Worm (Caenorhabditis elegans) whole organism, L1 larva: ENCODE measurements around the gene mrps-35.
"Not testable (repeated sequence)": the region's sequence is repeated elsewhere in the genome, so short reads cannot be mapped to it uniquely, and the experiment has no call there.

Source experiments
- C04F5.9 ChIP-seq: sonication (generic microtip); optimal IDR thresholded peaks from 2 replicates; lab custom pipeline; 2016; ENCODE audit warnings: missing genetic modification characterization, missing compliant biosample characterization
- F16B12.6 ChIP-seq: fragments of 150-350 bp; optimal IDR thresholded peaks from 2 replicates; lab custom pipeline; 2014; ENCODE audit warnings: missing biosample characterization, missing genetic modification characterization
- aly-2 ChIP-seq: fragments of 150-350 bp; optimal IDR thresholded peaks from 2 replicates; lab custom pipeline; 2014; ENCODE audit warnings: missing biosample characterization, missing genetic modification characterization
- blmp-1 ChIP-seq: fragments of 150-350 bp; optimal IDR thresholded peaks from 2 replicates; lab custom pipeline; 2014; ENCODE audit warnings: missing biosample characterization, missing genetic modification characterization
- ceh-63 ChIP-seq: fragments of 200-800 bp; sonication (Bioruptor generic); optimal IDR thresholded peaks from 2 replicates; lab custom pipeline; 2018; ENCODE audit warnings: mild to moderate bottlenecking, missing genetic modification characterization, missing compliant biosample characterization
- ceh-8 ChIP-seq: fragments of 200-800 bp; sonication (Bioruptor generic); optimal IDR thresholded peaks from 2 replicates; lab custom pipeline; 2018; ENCODE audit warnings: mild to moderate bottlenecking, missing genetic modification characterization, moderate library complexity, missing compliant biosample characterization
- ceh-88 ChIP-seq: fragments of 200-800 bp; sonication (Bioruptor generic); IDR thresholded peaks from 2 replicates; pipeline ENCODE4 v1.3.6; 2022; ENCODE audit warnings: missing genetic modification characterization, missing compliant biosample characterization
- dsc-1 ChIP-seq: sonication (generic microtip); optimal IDR thresholded peaks from 2 replicates; lab custom pipeline; 2016; ENCODE audit warnings: mild to moderate bottlenecking, missing genetic modification characterization, missing compliant biosample characterization
- efl-3 ChIP-seq: fragments of 200-800 bp; sonication (Bioruptor generic); optimal IDR thresholded peaks from 2 replicates; lab custom pipeline; 2018; ENCODE audit warnings: mild to moderate bottlenecking, missing genetic modification characterization, missing compliant biosample characterization
- egl-13 ChIP-seq: sonication (generic microtip); optimal IDR thresholded peaks from 2 replicates; lab custom pipeline; 2016; ENCODE audit warnings: missing genotype, missing genetic modification reagents, missing genetic modification characterization, missing compliant biosample characterization
- egl-27 ChIP-seq, 2 experiments: fragments of 150-350 bp in 1 of 2; sonication (generic microtip); optimal IDR thresholded peaks; 3 replicates each; lab custom pipeline; 2017 to 2018; ENCODE audit warnings: missing biosample characterization in 2 of 2, missing genetic modification characterization in 2 of 2, missing genetic modification reagents in 2 of 2
- fkh-10 ChIP-seq: sonication (generic microtip); optimal IDR thresholded peaks from 2 replicates; lab custom pipeline; 2017; ENCODE audit warnings: missing biosample characterization, missing genetic modification reagents, missing genetic modification characterization
- fkh-4 ChIP-seq: sonication (generic microtip); optimal IDR thresholded peaks from 2 replicates; lab custom pipeline; 2016; ENCODE audit warnings: missing compliant biosample characterization, missing genetic modification characterization, borderline replicate concordance
- fkh-8 ChIP-seq: sonication (generic microtip); optimal IDR thresholded peaks from 2 replicates; lab custom pipeline; 2016; ENCODE audit warnings: mild to moderate bottlenecking, missing genetic modification characterization, missing compliant biosample characterization
- hpl-2 ChIP-seq: fragments of 150-350 bp; optimal IDR thresholded peaks from 2 replicates; lab custom pipeline; 2014; ENCODE audit warnings: missing biosample characterization, missing genetic modification reagents, missing genetic modification characterization
- irx-1 ChIP-seq: sonication (generic microtip); optimal IDR thresholded peaks from 2 replicates; lab custom pipeline; 2016; ENCODE audit warnings: missing genetic modification characterization, missing compliant biosample characterization
- isw-1 ChIP-seq: fragments of 200-800 bp; sonication (Bioruptor generic); IDR thresholded peaks from 2 replicates; pipeline ENCODE4 v1.3.6; 2022; ENCODE audit warnings: missing genetic modification characterization, missing compliant biosample characterization
- lin-13 ChIP-seq: fragments of 150-350 bp; optimal IDR thresholded peaks from 2 replicates; lab custom pipeline; 2014; ENCODE audit warnings: missing biosample characterization, missing genetic modification reagents, missing genetic modification characterization
- lin-14 ChIP-seq: fragments of 200-800 bp; sonication (Bioruptor generic); optimal IDR thresholded peaks from 2 replicates; lab custom pipeline; 2018; ENCODE audit warnings: mild to moderate bottlenecking, missing genetic modification characterization, moderate library complexity, missing compliant biosample characterization
- lin-39 ChIP-seq: fragments of 150-350 bp; optimal IDR thresholded peaks from 2 replicates; lab custom pipeline; 2014; ENCODE audit warnings: missing biosample characterization, missing genetic modification reagents, missing genetic modification characterization
- lsy-2 ChIP-seq, 2 experiments: fragments of 150-350 bp; optimal IDR thresholded peaks; 2 replicates each; lab custom pipeline; 2014; ENCODE audit warnings: missing biosample characterization in 2 of 2, missing genetic modification characterization in 2 of 2
- mep-1 ChIP-seq: fragments of 150-350 bp; optimal IDR thresholded peaks from 2 replicates; lab custom pipeline; 2014; ENCODE audit warnings: missing biosample characterization, missing genetic modification characterization
- nhr-11 ChIP-seq: fragments of 150-350 bp; optimal IDR thresholded peaks from 2 replicates; lab custom pipeline; 2014; ENCODE audit warnings: missing biosample characterization, missing genetic modification characterization
- nhr-20 ChIP-seq: sonication (generic microtip); optimal IDR thresholded peaks from 2 replicates; lab custom pipeline; 2016; ENCODE audit warnings: mild to moderate bottlenecking, missing genetic modification characterization, missing compliant biosample characterization
- nhr-47 ChIP-seq: sonication (generic microtip); optimal IDR thresholded peaks from 2 replicates; lab custom pipeline; 2016; ENCODE audit warnings: mild to moderate bottlenecking, missing genetic modification characterization, moderate library complexity, missing compliant biosample characterization
- nhr-71 ChIP-seq: sonication (generic microtip); optimal IDR thresholded peaks from 2 replicates; lab custom pipeline; 2016; ENCODE audit warnings: mild to moderate bottlenecking, missing genetic modification characterization, moderate library complexity, missing compliant biosample characterization
- nhr-90 ChIP-seq: sonication (generic microtip); optimal IDR thresholded peaks from 2 replicates; lab custom pipeline; 2016; ENCODE audit warnings: mild to moderate bottlenecking, missing genetic modification characterization, missing compliant biosample characterization; ENCODE audit not compliant: poor library complexity
- pax-3 ChIP-seq: fragments of 200-800 bp; sonication (Bioruptor generic); optimal IDR thresholded peaks from 2 replicates; lab custom pipeline; 2018; ENCODE audit warnings: mild to moderate bottlenecking, missing genetic modification characterization, moderate library complexity, missing compliant biosample characterization
- pqm-1 ChIP-seq: sonication (generic microtip); optimal IDR thresholded peaks from 3 replicates; lab custom pipeline; 2017; ENCODE audit warnings: missing biosample characterization, missing genetic modification characterization
- rnt-1 ChIP-seq: sonication (generic microtip); optimal IDR thresholded peaks from 2 replicates; lab custom pipeline; 2016; ENCODE audit warnings: mild to moderate bottlenecking, missing genetic modification characterization, moderate library complexity, missing compliant biosample characterization
- snu-23 ChIP-seq: sonication (generic microtip); optimal IDR thresholded peaks from 2 replicates; lab custom pipeline; 2016; ENCODE audit warnings: missing genetic modification characterization, missing compliant biosample characterization
- sox-4 ChIP-seq: sonication (generic microtip); optimal IDR thresholded peaks from 2 replicates; lab custom pipeline; 2016; ENCODE audit warnings: missing genetic modification characterization, missing compliant biosample characterization
- sptf-1 ChIP-seq: fragments of 150-350 bp; optimal IDR thresholded peaks from 2 replicates; lab custom pipeline; 2014; ENCODE audit warnings: missing biosample characterization, missing genetic modification characterization
- unc-98 ChIP-seq: fragments of 200-800 bp; sonication (Bioruptor generic); IDR thresholded peaks from 2 replicates; pipeline ENCODE4 v1.3.6; 2022; ENCODE audit warnings: missing genetic modification characterization, missing compliant biosample characterization
- xbp-1 ChIP-seq: sonication (generic microtip); optimal IDR thresholded peaks from 2 replicates; lab custom pipeline; 2016; ENCODE audit warnings: missing genetic modification characterization, missing compliant biosample characterization
- zag-1 ChIP-seq: fragments of 150-350 bp; optimal IDR thresholded peaks from 2 replicates; lab custom pipeline; 2014; ENCODE audit warnings: missing biosample characterization, missing genetic modification characterization

mrps-35 gene

DNA sequence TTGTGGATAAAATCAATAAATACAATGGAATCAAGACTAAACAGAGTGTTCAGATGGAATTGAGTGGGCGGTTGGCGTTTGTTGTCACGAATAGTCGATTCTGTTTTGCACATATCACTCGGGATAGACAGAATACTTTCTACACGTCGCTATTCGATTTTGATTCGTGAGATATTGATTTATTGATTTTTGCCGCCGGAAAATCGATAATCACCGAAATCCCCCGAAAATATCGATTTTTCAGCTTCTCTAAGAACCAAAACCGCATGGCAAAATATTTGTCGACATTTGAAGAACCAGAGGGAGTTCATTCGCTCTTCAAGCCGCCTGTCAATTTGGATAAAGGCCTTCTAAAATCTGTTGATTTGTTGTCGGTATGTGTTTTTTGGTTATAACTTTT is 29.3 kb downstream of the mrps-35 start:
- TF ChIP-seq F16B12.6 (tag; lab: Kevin White, UChicago): no peak
- TF ChIP-seq unc-98 (GFP tag; lab: Robert Waterston, UW): no peak
- TF ChIP-seq ceh-63: no peak
- no peak for TF ChIP-seq ceh-88 (GFP tag; lab: Robert Waterston, UW)
- TF ChIP-seq lin-14 (GFP tag; lab: Kevin White, UChicago): no peak
- TF ChIP-seq efl-3 (GFP tag; lab: Kevin White, UChicago): no peak
- TF ChIP-seq xbp-1 (tag; lab: Kevin White, UChicago): no peak
- TF ChIP-seq nhr-20: no peak
- TF ChIP-seq irx-1 (tag; lab: Kevin White, UChicago): no peak
- TF ChIP-seq aly-2 (tag; lab: Kevin White, UChicago): no peak
- no peak for TF ChIP-seq pqm-1 (tag; lab: Kevin White, UChicago)
- TF ChIP-seq nhr-71 (tag; lab: Kevin White, UChicago): no peak
- no peak for TF ChIP-seq blmp-1 (tag; lab: Kevin White, UChicago)
- TF ChIP-seq pax-3 (tag; lab: Kevin White, UChicago): no peak
- TF ChIP-seq rnt-1: no peak
- no peak for TF ChIP-seq C04F5.9 (tag; lab: Kevin White, UChicago)
- TF ChIP-seq snu-23: no peak
- TF ChIP-seq fkh-8: no peak

DNA sequence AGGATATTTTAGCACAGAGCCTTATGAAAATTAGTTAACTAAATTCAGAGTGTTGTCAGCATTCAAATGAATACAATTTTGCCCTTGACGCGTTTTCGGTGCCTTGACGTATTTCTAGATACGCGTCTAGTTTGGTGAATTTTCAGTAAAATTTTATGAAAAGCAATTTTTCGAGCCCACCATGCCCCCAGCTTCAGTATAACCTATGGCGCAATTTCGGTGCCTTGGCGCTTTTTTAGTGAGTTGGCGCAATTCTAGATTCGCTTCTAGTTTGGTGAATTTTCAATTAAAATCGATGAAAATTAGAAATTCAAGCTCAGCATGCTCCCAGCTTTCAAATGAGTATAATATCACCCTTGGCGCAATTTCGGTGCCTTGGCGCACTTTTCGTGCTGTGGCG is 32.1 kb downstream of the mrps-35 start:
- TF ChIP-seq nhr-71 (tag; lab: Kevin White, UChicago) (no peak), F16B12.6 (tag; lab: Kevin White, UChicago) (no peak), isw-1 (GFP tag; lab: Robert Waterston, UW) (no peak), aly-2 (tag; lab: Kevin White, UChicago) (no peak), fkh-4 (tag; lab: Kevin White, UChicago) (no peak), hpl-2 (no peak), lin-39 (no peak), lsy-2 (tag; optimal IDR thresholded peaks at IDR 0.05; lab: Kevin White, UChicago) (no peak), lin-13 (no peak), sox-4 (tag; lab: Kevin White, UChicago) (no peak), ceh-8 (GFP tag; lab: Kevin White, UChicago) (no peak), efl-3 (GFP tag; lab: Kevin White, UChicago) (no peak), egl-13 (tag; lab: Kevin White, UChicago) (no peak), nhr-47 (no peak), sptf-1 (tag; lab: Kevin White, UChicago) (no peak), rnt-1 (no peak), nhr-90 (tag; lab: Kevin White, UChicago) (no peak), egl-27 (tag; optimal IDR thresholded peaks at IDR 0.05; lab: Kevin White, UChicago) (no peak), nhr-11 (tag; lab: Kevin White, UChicago) (no peak)

DNA sequence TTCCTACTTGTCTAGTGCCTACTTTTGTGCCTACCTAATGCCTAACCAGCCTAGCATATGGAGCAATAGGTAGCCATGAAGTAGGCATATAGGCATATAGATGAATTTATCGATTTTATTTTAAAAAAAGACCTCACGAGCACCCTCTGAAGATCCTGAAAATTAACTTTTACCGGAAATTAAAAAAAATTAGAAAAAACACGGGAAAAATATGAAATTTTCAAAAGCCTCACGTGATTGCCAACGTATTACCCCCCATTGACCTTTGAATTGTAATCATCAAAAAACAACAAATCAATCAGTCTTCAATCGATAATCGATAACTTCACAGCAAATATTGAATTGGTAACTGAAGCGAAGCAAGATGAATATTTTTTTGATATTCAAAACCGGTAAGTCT is 33.2 kb downstream of the mrps-35 start, which contains the start of gene Y39B6A.30:
TSS of gene Y39B6A.30 (plus strand) at position 301 of the 400 bp plus-strand sequence.
- not testable (repeated sequence) for TF ChIP-seq lsy-2 (tag; optimal IDR thresholded peaks at IDR 0.05; lab: Kevin White, UChicago); fkh-10 (GFP tag; lab: Kevin White, UChicago); zag-1 (tag; lab: Kevin White, UChicago)

DNA sequence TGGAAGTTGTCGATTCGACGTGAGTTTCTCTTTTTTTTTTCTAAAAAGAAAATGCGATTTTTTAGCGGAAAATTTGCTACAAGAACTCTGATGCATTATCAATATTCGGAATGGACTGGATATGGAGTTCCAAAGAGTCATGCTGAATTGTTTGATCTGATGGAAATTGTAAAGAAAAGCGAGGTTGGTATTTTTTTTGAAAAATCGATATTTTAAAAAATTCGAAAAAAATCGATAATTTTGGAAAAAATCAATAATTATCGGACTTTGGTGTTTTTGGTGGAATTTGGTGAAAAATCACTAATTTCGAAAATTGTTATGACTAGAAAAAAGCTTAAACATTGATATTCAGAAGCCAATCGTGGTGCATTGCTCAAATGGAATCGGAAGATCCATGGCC is 38.1 kb downstream of the mrps-35 start:
- TF ChIP-seq mep-1 (tag; lab: Kevin White, UChicago) (no peak), nhr-90 (tag; lab: Kevin White, UChicago) (no peak), dsc-1 (tag; lab: Kevin White, UChicago) (no peak), ceh-8 (GFP tag; lab: Kevin White, UChicago) (no peak)
